Worm (Caenorhabditis elegans): ENCODE measurements around the gene EGAP1.1.

ce11 chrIII:5951589-5952378 lies 14.8 kb upstream of the EGAP1.1 start:
- no peak for TF ChIP-seq C08G9.2 (tag; optimal IDR thresholded peaks at IDR 0.05)
- TF ChIP-seq hlh-30 (tag; optimal IDR thresholded peaks at IDR 0.05; ENCODE audit: insufficient read depth): peak; percentile 30
- TF ChIP-seq madf-2 (tag; optimal IDR thresholded peaks at IDR 0.05): no peak
- no peak for TF ChIP-seq elt-2 (tag; optimal IDR thresholded peaks at IDR 0.05)
- no peak for TF ChIP-seq ahr-1 (tag; optimal IDR thresholded peaks at IDR 0.05)
- TF ChIP-seq lin-11 (tag; optimal IDR thresholded peaks at IDR 0.05): no peak
- no peak for TF ChIP-seq hlh-15 (tag; optimal IDR thresholded peaks at IDR 0.05)

Data from whole organism, late embryonic.